Fruit fly (Drosophila melanogaster): ENCODE data around the gene CG3246.

The CG3246 gene

dm6 chr2L:3465918-3466727 is 4.4 kb upstream of the CG3246 start, which contains the start of the genes msl-2 and ND-PDSW:
Gene msl-2 (minus strand): TSS chr2L:3466112.
Gene ND-PDSW (plus strand): TSS chr2L:3466157.
- TF ChIP-seq insv (optimal IDR thresholded peaks at IDR 0.05), result no peak
- no peak for TF ChIP-seq psq (optimal IDR thresholded peaks at IDR 0.05)
- no peak for TF ChIP-seq ttk (optimal IDR thresholded peaks at IDR 0.05)
- no peak for TF ChIP-seq Myc (optimal IDR thresholded peaks at IDR 0.05)
- TF ChIP-seq h (optimal IDR thresholded peaks at IDR 0.05), result no peak

dm6 chr2L:3465426-3465825 is 3.7 kb upstream of the CG3246 start:
- no peak for TF ChIP-seq Myc (optimal IDR thresholded peaks at IDR 0.05)
- no peak for TF ChIP-seq h (optimal IDR thresholded peaks at IDR 0.05)
- no peak for TF ChIP-seq ttk (optimal IDR thresholded peaks at IDR 0.05)
- no peak for TF ChIP-seq Sin3A (optimal IDR thresholded peaks at IDR 0.05)
- TF ChIP-seq psq (optimal IDR thresholded peaks at IDR 0.05), result no peak
- TF ChIP-seq insv (optimal IDR thresholded peaks at IDR 0.05), result no peak

- TF ChIP-seq h (optimal IDR thresholded peaks at IDR 0.05), result no peak
- no peak for TF ChIP-seq ttk (optimal IDR thresholded peaks at IDR 0.05)
- no peak for TF ChIP-seq Myc (optimal IDR thresholded peaks at IDR 0.05)
- TF ChIP-seq psq (optimal IDR thresholded peaks at IDR 0.05), result no peak
- no peak for TF ChIP-seq insv (optimal IDR thresholded peaks at IDR 0.05)
- TF ChIP-seq Sin3A (optimal IDR thresholded peaks at IDR 0.05), result no peak
These were observed 4.7 kb downstream of the CG3246 start, which contains the start of the genes Cog3 and Sec5 for dm6 chr2L:3457007-3457406. Gene Cog3 (minus strand): TSS chr2L:3457064. Gene Sec5 (plus strand): TSS chr2L:3457302.

- TF ChIP-seq ttk (optimal IDR thresholded peaks at IDR 0.05), result no peak
- TF ChIP-seq h (optimal IDR thresholded peaks at IDR 0.05), result no peak
- no peak for TF ChIP-seq Sin3A (optimal IDR thresholded peaks at IDR 0.05)
- no peak for TF ChIP-seq psq (optimal IDR thresholded peaks at IDR 0.05)
- no peak for TF ChIP-seq insv (optimal IDR thresholded peaks at IDR 0.05)
- no peak for TF ChIP-seq Myc (optimal IDR thresholded peaks at IDR 0.05)
These were observed 9.5 kb downstream of the CG3246 start, which contains the start of gene CG12795 for dm6 chr2L:3452286-3452685. Gene CG12795 (plus strand): TSS chr2L:3452466.

dm6 chr2L:3449555-3450320 is 12.0 kb downstream of the CG3246 start, which contains the start of gene Snx1:
Gene Snx1 (plus strand): TSS chr2L:3449683.
- no peak for TF ChIP-seq insv (optimal IDR thresholded peaks at IDR 0.05)
- TF ChIP-seq Myc (optimal IDR thresholded peaks at IDR 0.05), result no peak
- no peak for TF ChIP-seq Sin3A (optimal IDR thresholded peaks at IDR 0.05)
- no peak for TF ChIP-seq h (optimal IDR thresholded peaks at IDR 0.05)
- no peak for TF ChIP-seq psq (optimal IDR thresholded peaks at IDR 0.05)
- TF ChIP-seq ttk (optimal IDR thresholded peaks at IDR 0.05), result no peak

- TF ChIP-seq insv (optimal IDR thresholded peaks at IDR 0.05), result no peak
- no peak for TF ChIP-seq Myc (optimal IDR thresholded peaks at IDR 0.05)
- no peak for TF ChIP-seq psq (optimal IDR thresholded peaks at IDR 0.05)
- no peak for TF ChIP-seq Sin3A (optimal IDR thresholded peaks at IDR 0.05)
- TF ChIP-seq ttk (optimal IDR thresholded peaks at IDR 0.05), result no peak
- no peak for TF ChIP-seq h (optimal IDR thresholded peaks at IDR 0.05)
These were observed 16.1 kb downstream of the CG3246 start, which contains the start of gene CG2772 for dm6 chr2L:3445655-3446054. Gene CG2772 (plus strand): TSS chr2L:3445992.

- no peak for TF ChIP-seq psq (optimal IDR thresholded peaks at IDR 0.05)
- no peak for TF ChIP-seq insv (optimal IDR thresholded peaks at IDR 0.05)
- TF ChIP-seq Sin3A (optimal IDR thresholded peaks at IDR 0.05), result no peak
- no peak for TF ChIP-seq Myc (optimal IDR thresholded peaks at IDR 0.05)
- TF ChIP-seq ttk (optimal IDR thresholded peaks at IDR 0.05), result no peak
- TF ChIP-seq h (optimal IDR thresholded peaks at IDR 0.05), result no peak
These were observed 17.0 kb downstream of the CG3246 start for dm6 chr2L:3444789-3445188.

dm6 chr2L:3441673-3442072 is 20.1 kb downstream of the CG3246 start:
- TF ChIP-seq psq (optimal IDR thresholded peaks at IDR 0.05) (no peak), ttk (optimal IDR thresholded peaks at IDR 0.05) (no peak), Myc (optimal IDR thresholded peaks at IDR 0.05) (no peak), h (optimal IDR thresholded peaks at IDR 0.05) (no peak), insv (optimal IDR thresholded peaks at IDR 0.05) (no peak), Sin3A (optimal IDR thresholded peaks at IDR 0.05) (no peak)

- no peak for TF ChIP-seq Sin3A (optimal IDR thresholded peaks at IDR 0.05)
- no peak for TF ChIP-seq ttk (optimal IDR thresholded peaks at IDR 0.05)
- TF ChIP-seq insv (optimal IDR thresholded peaks at IDR 0.05), result no peak
These were observed 20.6 kb downstream of the CG3246 start for dm6 chr2L:3441158-3441557.

- TF ChIP-seq ttk (optimal IDR thresholded peaks at IDR 0.05), result no peak
- no peak for TF ChIP-seq Myc (optimal IDR thresholded peaks at IDR 0.05)
- TF ChIP-seq insv (optimal IDR thresholded peaks at IDR 0.05), result no peak
- TF ChIP-seq h (optimal IDR thresholded peaks at IDR 0.05), result no peak
- TF ChIP-seq psq (optimal IDR thresholded peaks at IDR 0.05), result no peak
- no peak for TF ChIP-seq Sin3A (optimal IDR thresholded peaks at IDR 0.05)
These were observed 21.4 kb downstream of the CG3246 start for dm6 chr2L:3440322-3440721.

dm6 chr2L:3439502-3439901 is 22.2 kb downstream of the CG3246 start:
- TF ChIP-seq Myc (optimal IDR thresholded peaks at IDR 0.05) (no peak), insv (optimal IDR thresholded peaks at IDR 0.05) (no peak), ttk (optimal IDR thresholded peaks at IDR 0.05) (no peak), psq (optimal IDR thresholded peaks at IDR 0.05) (no peak), h (optimal IDR thresholded peaks at IDR 0.05) (no peak), Sin3A (optimal IDR thresholded peaks at IDR 0.05) (no peak)

dm6 chr2L:3438078-3438477 is 23.7 kb downstream of the CG3246 start:
- no peak for TF ChIP-seq Myc (optimal IDR thresholded peaks at IDR 0.05)
- no peak for TF ChIP-seq Sin3A (optimal IDR thresholded peaks at IDR 0.05)
